Fruit fly (Drosophila melanogaster) whole organism, embryonic: ENCODE measurements around the gene CG13044.

Experiments
- Awh ChIP-seq: fragments of 200-800 bp; sonication (Bioruptor generic); IDR thresholded peaks from 2 replicates; pipeline ENCODE4, ENCODE4 v1.3.6; 2022; ENCODE audit warnings: missing biosample characterization, missing genetic modification characterization
- B-H1 ChIP-seq: fragments of 200-800 bp; sonication (Bioruptor generic); IDR thresholded peaks from 3 replicates; pipeline ENCODE4 v1.3.6; 2022; ENCODE audit warnings: missing biosample characterization, missing genetic modification characterization
- CG10366 ChIP-seq: fragments of 200-800 bp; sonication (Bioruptor generic); IDR thresholded peaks from 2 replicates; pipeline ENCODE4 v1.3.6; 2022; ENCODE audit warnings: missing biosample characterization, missing genetic modification characterization
- CG14014 ChIP-seq: fragments of 200-800 bp; sonication (Bioruptor generic); IDR thresholded peaks from 2 replicates; pipeline ENCODE4 v1.3.6; 2022; ENCODE audit warnings: missing biosample characterization, missing genetic modification characterization
- CG15514 ChIP-seq: fragments of 200-800 bp; sonication (Bioruptor generic); optimal IDR thresholded peaks from 3 replicates; lab custom pipeline; 2017; ENCODE audit warnings: missing biosample characterization, missing genetic modification characterization, mild to moderate bottlenecking, moderate library complexity, missing genetic modification reagents
- CG18011 ChIP-seq: fragments of 200-800 bp; sonication (Bioruptor generic); optimal IDR thresholded peaks from 2 replicates; lab custom pipeline; 2017; ENCODE audit warnings: missing biosample characterization, missing genetic modification characterization, mild to moderate bottlenecking, moderate library complexity, missing genotype
- CG2199 ChIP-seq: fragments of 200-800 bp; sonication (Bioruptor generic); IDR thresholded peaks from 3 replicates; pipeline ENCODE4 v1.3.6; 2022; ENCODE audit warnings: missing biosample characterization, missing genetic modification characterization
- CG32532 ChIP-seq: fragments of 200-800 bp; sonication (Bioruptor generic); IDR thresholded peaks from 2 replicates; pipeline ENCODE4 v1.3.6; 2022; ENCODE audit warnings: missing biosample characterization, missing genetic modification characterization
- CG6854 ChIP-seq: fragments of 200-800 bp; sonication (Bioruptor generic); optimal IDR thresholded peaks from 3 replicates; lab custom pipeline; 2017; ENCODE audit warnings: missing biosample characterization, mild to moderate bottlenecking, missing genetic modification characterization
- CG7357 ChIP-seq: fragments of 200-800 bp; sonication (Bioruptor generic); IDR thresholded peaks from 3 replicates; pipeline ENCODE4 v1.3.6; 2022; ENCODE audit warnings: missing biosample characterization, missing genetic modification characterization
- CG7372 ChIP-seq: fragments of 200-800 bp; sonication (Bioruptor generic); IDR thresholded peaks from 2 replicates; pipeline ENCODE4 v1.3.6; 2022; ENCODE audit warnings: missing biosample characterization, missing genetic modification characterization
- CG7839 ChIP-seq: fragments of 200-800 bp; sonication (Bioruptor generic); optimal IDR thresholded peaks from 3 replicates; lab custom pipeline; 2018; ENCODE audit warnings: missing biosample characterization, mild to moderate bottlenecking, missing genetic modification characterization, moderate library complexity
- CG8290 ChIP-seq, 3 experiments: fragments of 200-800 bp; sonication (Bioruptor generic); optimal IDR thresholded peaks; 2 replicates each; lab custom pipeline; 2016 to 2019; ENCODE audit warnings: missing biosample characterization in 3 of 3, missing genetic modification characterization in 3 of 3, mild to moderate bottlenecking in 2 of 3, moderate library complexity in 1 of 3
- CG9215 ChIP-seq: fragments of 200-800 bp; sonication (Bioruptor generic); IDR thresholded peaks from 2 replicates; pipeline ENCODE4 v1.3.6; 2022; ENCODE audit warnings: missing biosample characterization, missing genetic modification characterization
- CG9817 ChIP-seq: fragments of 200-800 bp; sonication (Bioruptor generic); optimal IDR thresholded peaks from 2 replicates; lab custom pipeline; 2018; ENCODE audit warnings: missing biosample characterization, mild to moderate bottlenecking, missing genetic modification characterization, moderate library complexity
- Dbx ChIP-seq: fragments of 200-800 bp; sonication (Bioruptor generic); IDR thresholded peaks from 3 replicates; pipeline ENCODE4 v1.3.6; 2022; ENCODE audit warnings: missing biosample characterization, missing genetic modification characterization
- Dip3 ChIP-seq: fragments of 200-800 bp; sonication (Bioruptor generic); optimal IDR thresholded peaks from 3 replicates; lab custom pipeline; 2016; ENCODE audit warnings: missing biosample characterization, missing genetic modification characterization
- Dref ChIP-seq: fragments of 200-800 bp; sonication (Bioruptor generic); IDR thresholded peaks from 2 replicates; pipeline ENCODE4 v1.3.6; 2022; ENCODE audit warnings: missing biosample characterization, missing genetic modification characterization
- Gug ChIP-seq: fragments of 200-800 bp; sonication (Bioruptor generic); IDR thresholded peaks from 4 replicates; pipeline ENCODE4 v1.3.6; 2022; ENCODE audit warnings: missing biosample characterization, missing genetic modification characterization
- H15 ChIP-seq: fragments of 200-800 bp; sonication (Bioruptor generic); IDR thresholded peaks from 3 replicates; pipeline ENCODE4 v1.3.6; 2022; ENCODE audit warnings: missing biosample characterization, missing genetic modification characterization
- HHEX ChIP-seq: fragments of 200-800 bp; sonication (Bioruptor generic); optimal IDR thresholded peaks from 3 replicates; lab custom pipeline; 2017; ENCODE audit warnings: missing biosample characterization, mild to moderate bottlenecking, missing genetic modification characterization, missing genetic modification reagents
- Hmr ChIP-seq: fragments of 200-800 bp; sonication (Bioruptor generic); optimal IDR thresholded peaks from 3 replicates; lab custom pipeline; 2017; ENCODE audit warnings: mild to moderate bottlenecking, missing biosample characterization, missing genetic modification reagents, missing genetic modification characterization
- Hsf ChIP-seq: fragments of 200-800 bp; sonication (Bioruptor generic); optimal IDR thresholded peaks from 3 replicates; lab custom pipeline; 2016; ENCODE audit warnings: missing biosample characterization, missing genetic modification characterization
- Lim3 ChIP-seq: fragments of 200-800 bp; sonication (Bioruptor generic); IDR thresholded peaks from 2 replicates; pipeline ENCODE4 v1.3.6; 2022; ENCODE audit warnings: missing biosample characterization, missing genetic modification characterization
- Lpt ChIP-seq: fragments of >200 bp; optimal IDR thresholded peaks from 2 replicates; lab custom pipeline; 2018; ENCODE audit warnings: missing biosample characterization, missing genetic modification characterization
- Med ChIP-seq: fragments of 200-800 bp; sonication (Bioruptor generic); peaks from one replicate; lab custom pipeline; 2016; ENCODE audit warnings: missing biosample characterization, missing genetic modification characterization, mild to moderate bottlenecking, inconsistent platforms, moderate library complexity
- Meics ChIP-seq: fragments of 200-800 bp; sonication (Bioruptor generic); optimal IDR thresholded peaks from 2 replicates; lab custom pipeline; 2017; ENCODE audit warnings: missing biosample characterization, mild to moderate bottlenecking, missing genetic modification characterization
- Oaz ChIP-seq: fragments of 200-800 bp; sonication (Bioruptor generic); IDR thresholded peaks from 2 replicates; pipeline ENCODE4 v1.3.6; 2022; ENCODE audit warnings: missing biosample characterization, missing genetic modification characterization
- Rfx ChIP-seq: fragments of 200-800 bp; sonication (Bioruptor generic); IDR thresholded peaks from 2 replicates; pipeline ENCODE4 v1.3.6; 2022; ENCODE audit warnings: missing biosample characterization, missing genetic modification characterization
- Sry-β ChIP-seq: fragments of 200-800 bp; sonication (Bioruptor generic); optimal IDR thresholded peaks from 2 replicates; lab custom pipeline; 2018; ENCODE audit warnings: missing biosample characterization, mild to moderate bottlenecking, missing genetic modification characterization, moderate library complexity
- TFAM ChIP-seq: fragments of 200-800 bp; sonication (Bioruptor generic); optimal IDR thresholded peaks from 2 replicates; lab custom pipeline; 2017; ENCODE audit warnings: missing biosample characterization, missing genetic modification characterization, inconsistent platforms
- ara ChIP-seq: fragments of 200-800 bp; sonication (Bioruptor generic); IDR thresholded peaks from 2 replicates; pipeline ENCODE4 v1.3.6; 2022; ENCODE audit warnings: missing biosample characterization, missing genetic modification characterization
- bowl ChIP-seq: fragments of 200-800 bp; sonication (Bioruptor generic); IDR thresholded peaks from 2 replicates; pipeline ENCODE4 v1.3.6; 2022; ENCODE audit warnings: missing biosample characterization, missing genetic modification characterization
- btn ChIP-seq: fragments of 200-800 bp; sonication (Bioruptor generic); optimal IDR thresholded peaks from 2 replicates; lab custom pipeline; 2016; ENCODE audit warnings: missing biosample characterization, missing genetic modification characterization
- caup ChIP-seq: fragments of 200-800 bp; sonication (Bioruptor generic); optimal IDR thresholded peaks from 3 replicates; lab custom pipeline; 2017; ENCODE audit warnings: missing biosample characterization, mild to moderate bottlenecking, missing genetic modification characterization, moderate library complexity; ENCODE audit not compliant: severe bottlenecking
- chif ChIP-seq, 2 experiments: fragments of 200-800 bp; sonication (Bioruptor generic); optimal IDR thresholded peaks; 3 replicates each; lab custom pipeline; 2016; ENCODE audit warnings: missing biosample characterization in 2 of 2, missing genetic modification characterization in 2 of 2
- fd96Cb ChIP-seq: fragments of 200-800 bp; sonication (Bioruptor generic); optimal IDR thresholded peaks from 2 replicates; lab custom pipeline; 2018; ENCODE audit warnings: missing biosample characterization, mild to moderate bottlenecking, missing genetic modification characterization, moderate library complexity
- fu2 ChIP-seq: fragments of 200-800 bp; sonication (Bioruptor generic); optimal IDR thresholded peaks from 2 replicates; lab custom pipeline; 2016; ENCODE audit warnings: missing biosample characterization, missing genetic modification characterization
- gcm2 ChIP-seq: fragments of 200-800 bp; sonication (Bioruptor generic); optimal IDR thresholded peaks from 2 replicates; lab custom pipeline; 2016; ENCODE audit warnings: missing biosample characterization, missing genetic modification characterization
- ham ChIP-seq: fragments of 200-800 bp; sonication (Bioruptor generic); IDR thresholded peaks from 2 replicates; pipeline ENCODE4 v1.3.6; 2022; ENCODE audit warnings: missing biosample characterization, missing genetic modification characterization
- hkb ChIP-seq, 2 experiments: fragments of 200-800 bp in 1 of 2; fragments of >200 bp in 1 of 2; sonication (Bioruptor generic) in 1 of 2; IDR thresholded peaks in 1 of 2; optimal IDR thresholded peaks in 1 of 2; 2 replicates each; pipeline versions ENCODE4 v1.3.6 to Lab custom; 2017 to 2022; ENCODE audit warnings: missing biosample characterization in 1 of 2, missing genetic modification characterization in 1 of 2
- lilli ChIP-seq: fragments of 200-800 bp; sonication (Bioruptor generic); optimal IDR thresholded peaks from 3 replicates; lab custom pipeline; 2016; ENCODE audit warnings: missing biosample characterization, missing genetic modification characterization
- lola ChIP-seq, 3 experiments: fragments of >200 bp in 2 of 3; fragments of 200-800 bp in 1 of 3; sonication (Bioruptor generic) in 1 of 3; optimal IDR thresholded peaks; 2 replicates each; lab custom pipeline; 2017 to 2019; ENCODE audit warnings: missing biosample characterization in 3 of 3, missing genetic modification characterization in 3 of 3, mild to moderate bottlenecking in 1 of 3, moderate library complexity in 1 of 3
- mam ChIP-seq: fragments of 200-800 bp; sonication (Bioruptor generic); optimal IDR thresholded peaks from 3 replicates; lab custom pipeline; 2016; ENCODE audit warnings: missing biosample characterization, missing genetic modification characterization
- oc ChIP-seq: fragments of 200-800 bp; sonication (Bioruptor generic); optimal IDR thresholded peaks from 2 replicates; lab custom pipeline; 2018; ENCODE audit warnings: missing biosample characterization, mild to moderate bottlenecking, missing genetic modification characterization, moderate library complexity
- psq ChIP-seq: fragments of 200-800 bp; sonication (Bioruptor generic); optimal IDR thresholded peaks from 2 replicates; lab custom pipeline; 2017; ENCODE audit warnings: missing biosample characterization, missing genetic modification characterization
- row ChIP-seq: fragments of 200-800 bp; sonication (Bioruptor generic); IDR thresholded peaks from 3 replicates; pipeline ENCODE4 v1.3.6; 2022; ENCODE audit warnings: missing biosample characterization, missing genetic modification characterization
- salm ChIP-seq: fragments of 200-800 bp; sonication (Bioruptor generic); optimal IDR thresholded peaks from 2 replicates; lab custom pipeline; 2018; ENCODE audit warnings: missing biosample characterization, mild to moderate bottlenecking, missing genetic modification characterization
- vfl ChIP-seq: fragments of 200-800 bp; sonication (Bioruptor generic); optimal IDR thresholded peaks from 2 replicates; lab custom pipeline; 2016; ENCODE audit warnings: missing biosample characterization, missing genetic modification characterization
- zf30C ChIP-seq: fragments of 200-800 bp; sonication (Bioruptor generic); optimal IDR thresholded peaks from 3 replicates; lab custom pipeline; 2018; ENCODE audit warnings: missing biosample characterization, mild to moderate bottlenecking, missing genetic modification characterization

Gene CG13044

dm6 chr3L:16309972-16310371 lies 7.0 kb upstream of the CG13044 start:
- peak; percentile 86 for TF ChIP-seq Med (GFP tag; lab: Kevin White, UChicago)
- no peak for TF ChIP-seq HHEX
- no peak for TF ChIP-seq oc
- TF ChIP-seq zf30C: no peak
- 0 out of 2 replicates have a peak, but pooled peaks have one; percentile 11 for TF ChIP-seq CG7372 (GFP tag; lab: Robert Waterston, UW)
- TF ChIP-seq btn (GFP tag; lab: Kevin White, UChicago): no peak
- TF ChIP-seq Sry-β (GFP tag; lab: Kevin White, UChicago): no peak
- TF ChIP-seq salm (tag; lab: Kevin White, UChicago): no peak
- TF ChIP-seq CG7357 (GFP tag; lab: Robert Waterston, UW): no peak
- peak; percentile 40; the same call in 1 of the 3 replicates for TF ChIP-seq row (GFP tag; lab: Robert Waterston, UW)
- peak; percentile 5 for TF ChIP-seq Dip3 (GFP tag; lab: Kevin White, UChicago)
- TF ChIP-seq CG10366 (GFP tag; lab: Robert Waterston, UW): 0 out of 2 replicates have a peak, but pooled peaks have one; percentile 13
- peak; percentile 37; the same call in 1 of the 2 replicates for TF ChIP-seq CG14014 (GFP tag; lab: Robert Waterston, UW)
- no peak for TF ChIP-seq Lim3 (GFP tag; lab: Robert Waterston, UW)
- TF ChIP-seq CG7839 (tag; lab: Kevin White, UChicago): no peak
- TF ChIP-seq vfl (GFP tag; lab: Kevin White, UChicago): no peak
- peak in 1 of 2 experiments; percentile 10 for TF ChIP-seq chif (GFP tag; optimal IDR thresholded peaks at IDR 0.05; lab: Kevin White, UChicago)
- TF ChIP-seq CG18011 (GFP tag; lab: Kevin White, UChicago): no peak
- no peak for TF ChIP-seq Oaz
- peak; percentile 30 for TF ChIP-seq Meics (GFP tag; lab: Kevin White, UChicago)
- peak; percentile 23 for TF ChIP-seq CG15514 (GFP tag; lab: Kevin White, UChicago)
- TF ChIP-seq caup (GFP tag; lab: Kevin White, UChicago): peak; percentile 11
- TF ChIP-seq fu2: no peak
- TF ChIP-seq H15 (GFP tag; lab: Robert Waterston, UW): no peak
- TF ChIP-seq CG9817 (tag; lab: Kevin White, UChicago): peak; percentile 63
- no peak for TF ChIP-seq TFAM (GFP tag; lab: Kevin White, UChicago)
- no peak for TF ChIP-seq Hsf (GFP tag; lab: Kevin White, UChicago)
- no peak for TF ChIP-seq fd96Cb (tag; lab: Kevin White, UChicago)
- peak; percentile 42 for TF ChIP-seq CG9215 (GFP tag; lab: Robert Waterston, UW)
- TF ChIP-seq Rfx: peak; percentile 71
- no peak for TF ChIP-seq gcm2 (GFP tag; lab: Kevin White, UChicago)
- no peak for TF ChIP-seq B-H1 (GFP tag; lab: Robert Waterston, UW)
- no peak for TF ChIP-seq psq (GFP tag; lab: Kevin White, UChicago)
- TF ChIP-seq CG2199: no peak
- 0 out of 2 replicates have a peak, but pooled peaks have one; percentile 14 for TF ChIP-seq ara
- TF ChIP-seq lilli: peak; percentile 43
- no peak for TF ChIP-seq Awh
- no peak for TF ChIP-seq Lpt (GFP tag; lab: Kevin White, UChicago)
- TF ChIP-seq hkb (optimal IDR thresholded peaks at IDR 0.05; lab: Kevin White, UChicago): no peak
- TF ChIP-seq hkb (GFP tag; IDR thresholded peaks at IDR 0.05; lab: Robert Waterston, UW): 0 out of 2 replicates have a peak, but pooled peaks have one; percentile 31
- peak; percentile 32 for TF ChIP-seq mam (GFP tag; lab: Kevin White, UChicago)
- no peak for TF ChIP-seq Dref
- TF ChIP-seq Hmr (GFP tag; lab: Kevin White, UChicago): peak; percentile 63
- peak; percentile 64 for TF ChIP-seq Dbx (GFP tag; lab: Robert Waterston, UW)
- TF ChIP-seq CG32532 (GFP tag; lab: Robert Waterston, UW): 0 out of 2 replicates have a peak, but pooled peaks have one; percentile 6
- TF ChIP-seq CG6854 (GFP tag; lab: Kevin White, UChicago): no peak
- TF ChIP-seq lola (GFP tag; optimal IDR thresholded peaks at IDR 0.05; lab: Kevin White, UChicago): no peak
- TF ChIP-seq ham (GFP tag; lab: Robert Waterston, UW): no peak
- 0 out of 4 replicates have a peak, but pooled peaks have one; percentile 6 for TF ChIP-seq Gug (GFP tag; lab: Robert Waterston, UW)
- TF ChIP-seq CG8290 (GFP tag; optimal IDR thresholded peaks at IDR 0.05; lab: Kevin White, UChicago): no peak
- TF ChIP-seq CG8290 (tag; optimal IDR thresholded peaks at IDR 0.05; lab: Kevin White, UChicago): peak in 1 of 2 experiments; percentile 69
- TF ChIP-seq bowl: no peak
